Worm (Caenorhabditis elegans): ENCODE measurements around the gene cest-8.

ce11 chrX:12230357-12230756, 10.9 kb downstream of the cest-8 start:
- no peak for TF ChIP-seq W03F9.2 (tag; optimal IDR thresholded peaks at IDR 0.05)
- no peak for TF ChIP-seq him-1 (tag; optimal IDR thresholded peaks at IDR 0.05)
- TF ChIP-seq dao-5 (tag; optimal IDR thresholded peaks at IDR 0.05) = no peak
